Fruit fly (Drosophila melanogaster) whole organism, embryonic: Measurements from ENCODE around the gene mwh.

Experiments
- ATbp ChIP-seq: fragments of 200-800 bp; sonication (Bioruptor generic); optimal IDR thresholded peaks from 2 replicates; lab custom pipeline; 2017; ENCODE audit warnings: missing biosample characterization, mild to moderate bottlenecking, missing genetic modification characterization, missing genetic modification reagents
- B-H1 ChIP-seq: fragments of 200-800 bp; sonication (Bioruptor generic); IDR thresholded peaks from 3 replicates; pipeline ENCODE4 v1.3.6; 2022; ENCODE audit warnings: missing biosample characterization, missing genetic modification characterization
- CG11247 ChIP-seq: fragments of 200-800 bp; sonication (Bioruptor generic); IDR thresholded peaks from 2 replicates; pipeline ENCODE4 v1.3.6; 2022; ENCODE audit warnings: missing biosample characterization, missing genetic modification characterization
- CG11398 ChIP-seq: fragments of 200-800 bp; sonication (Bioruptor generic); optimal IDR thresholded peaks from 2 replicates; lab custom pipeline; 2016; ENCODE audit warnings: missing biosample characterization, missing genetic modification characterization
- CG11695 ChIP-seq: fragments of 200-800 bp; sonication (Bioruptor generic); IDR thresholded peaks from 3 replicates; pipeline ENCODE4 v1.3.6; 2022; ENCODE audit warnings: missing biosample characterization, missing genetic modification characterization
- CG15514 ChIP-seq: fragments of 200-800 bp; sonication (Bioruptor generic); optimal IDR thresholded peaks from 3 replicates; lab custom pipeline; 2017; ENCODE audit warnings: missing biosample characterization, missing genetic modification characterization, mild to moderate bottlenecking, moderate library complexity, missing genetic modification reagents
- CG16779 ChIP-seq: fragments of 200-800 bp; sonication (Bioruptor generic); IDR thresholded peaks from 2 replicates; pipeline ENCODE4 v1.3.6; 2022; ENCODE audit warnings: missing biosample characterization, missing genetic modification characterization
- CG3163 ChIP-seq: fragments of 200-800 bp; sonication (Bioruptor generic); optimal IDR thresholded peaks from 3 replicates; lab custom pipeline; 2016; ENCODE audit warnings: missing biosample characterization, missing genetic modification characterization
- CG32772 ChIP-seq: fragments of 200-800 bp; sonication (Bioruptor generic); IDR thresholded peaks from 2 replicates; pipeline ENCODE4 v1.3.6; 2022; ENCODE audit warnings: missing biosample characterization, missing genetic modification characterization
- CG4360 ChIP-seq: fragments of 200-800 bp; sonication (Bioruptor generic); IDR thresholded peaks from 2 replicates; pipeline ENCODE4 v1.3.6; 2022; ENCODE audit warnings: missing biosample characterization, missing genetic modification characterization
- CG43689 ChIP-seq: fragments of 200-800 bp; sonication (Bioruptor generic); IDR thresholded peaks from 2 replicates; pipeline ENCODE4 v1.3.6; 2022; ENCODE audit warnings: missing biosample characterization, missing genetic modification characterization
- CG4424 ChIP-seq: fragments of 200-800 bp; sonication (Bioruptor generic); optimal IDR thresholded peaks from 3 replicates; lab custom pipeline; 2016; ENCODE audit warnings: missing biosample characterization, missing genetic modification characterization
- CG4854 ChIP-seq: fragments of 200-800 bp; sonication (Bioruptor generic); optimal IDR thresholded peaks from 2 replicates; lab custom pipeline; 2016; ENCODE audit warnings: missing biosample characterization, missing genetic modification characterization, inconsistent platforms
- CG6854 ChIP-seq: fragments of 200-800 bp; sonication (Bioruptor generic); optimal IDR thresholded peaks from 3 replicates; lab custom pipeline; 2017; ENCODE audit warnings: missing biosample characterization, mild to moderate bottlenecking, missing genetic modification characterization
- CG8478 ChIP-seq: fragments of >200 bp; optimal IDR thresholded peaks from 2 replicates; lab custom pipeline; 2018
- Elba2 ChIP-seq: fragments of 200-800 bp; sonication (Bioruptor generic); optimal IDR thresholded peaks from 3 replicates; lab custom pipeline; 2016; ENCODE audit warnings: missing biosample characterization, missing genetic modification characterization
- HHEX ChIP-seq: fragments of 200-800 bp; sonication (Bioruptor generic); optimal IDR thresholded peaks from 3 replicates; lab custom pipeline; 2017; ENCODE audit warnings: missing biosample characterization, mild to moderate bottlenecking, missing genetic modification characterization, missing genetic modification reagents
- HLH4C ChIP-seq: fragments of 200-800 bp; sonication (Bioruptor generic); IDR thresholded peaks from 3 replicates; pipeline ENCODE4 v1.3.6; 2022; ENCODE audit warnings: missing biosample characterization, missing genetic modification characterization; ENCODE audit not compliant: partially characterized antibody
- HmgZ ChIP-seq: fragments of 200-800 bp; sonication (Bioruptor generic); optimal IDR thresholded peaks from 2 replicates; lab custom pipeline; 2018; ENCODE audit warnings: missing biosample characterization, mild to moderate bottlenecking, missing genetic modification characterization
- Max ChIP-seq: fragments of 200-800 bp; sonication (Bioruptor generic); optimal IDR thresholded peaks from 2 replicates; lab custom pipeline; 2016; ENCODE audit warnings: missing biosample characterization, mild to moderate bottlenecking, missing genetic modification characterization
- NC2β ChIP-seq: fragments of 200-800 bp; sonication (Bioruptor generic); optimal IDR thresholded peaks from 2 replicates; lab custom pipeline; 2016; ENCODE audit warnings: missing biosample characterization, missing genetic modification characterization
- NK7.1 ChIP-seq: fragments of 200-800 bp; sonication (Bioruptor generic); optimal IDR thresholded peaks from 3 replicates; lab custom pipeline; 2016; ENCODE audit warnings: missing biosample characterization, missing genetic modification characterization
- Neu2 ChIP-seq: fragments of 200-800 bp; sonication (Bioruptor generic); optimal IDR thresholded peaks from 3 replicates; lab custom pipeline; 2016; ENCODE audit warnings: missing biosample characterization, missing genetic modification characterization, borderline replicate concordance
- Nf-YB ChIP-seq: fragments of 200-800 bp; sonication (Bioruptor generic); optimal IDR thresholded peaks from 3 replicates; lab custom pipeline; 2019; ENCODE audit warnings: missing biosample characterization, mild to moderate bottlenecking, missing genetic modification characterization, moderate library complexity
- Opbp ChIP-seq: fragments of 200-800 bp; sonication (Bioruptor generic); IDR thresholded peaks from 3 replicates; pipeline ENCODE4 v1.3.6; 2022; ENCODE audit warnings: missing biosample characterization, missing genetic modification characterization; ENCODE audit not compliant: partially characterized antibody
- PHDP ChIP-seq: fragments of 200-800 bp; sonication (Bioruptor generic); optimal IDR thresholded peaks from 3 replicates; lab custom pipeline; 2018; ENCODE audit warnings: missing biosample characterization, mild to moderate bottlenecking, missing genetic modification characterization, moderate library complexity
- Xrp1 ChIP-seq: fragments of 200-800 bp; sonication (Bioruptor generic); IDR thresholded peaks from 2 replicates; pipeline ENCODE4 v1.3.6; 2022; ENCODE audit warnings: missing biosample characterization, missing genetic modification characterization
- bcd ChIP-seq: fragments of 200-800 bp; sonication (Bioruptor generic); optimal IDR thresholded peaks from 2 replicates; lab custom pipeline; 2017; ENCODE audit warnings: missing biosample characterization, mild to moderate bottlenecking, missing genetic modification characterization
- bowl ChIP-seq: fragments of 200-800 bp; sonication (Bioruptor generic); IDR thresholded peaks from 2 replicates; pipeline ENCODE4 v1.3.6; 2022; ENCODE audit warnings: missing biosample characterization, missing genetic modification characterization
- bsh ChIP-seq, 2 experiments: fragments of 200-800 bp; sonication (Bioruptor generic); optimal IDR thresholded peaks; 2 replicates each; lab custom pipeline; 2017 to 2018; ENCODE audit warnings: mild to moderate bottlenecking in 2 of 2, missing biosample characterization in 2 of 2, missing genetic modification characterization in 2 of 2, moderate library complexity in 1 of 2
- cato ChIP-seq: fragments of 200-800 bp; sonication (Bioruptor generic); optimal IDR thresholded peaks from 2 replicates; lab custom pipeline; 2016; ENCODE audit warnings: missing biosample characterization, missing genetic modification characterization, borderline replicate concordance
- crp ChIP-seq, 2 experiments: fragments of 200-800 bp; sonication (Bioruptor generic); optimal IDR thresholded peaks; 2 replicates in 1 of 2; 3 replicates in 1 of 2; lab custom pipeline; 2017; ENCODE audit warnings: missing biosample characterization in 2 of 2, missing genetic modification characterization in 2 of 2, mild to moderate bottlenecking in 1 of 2, moderate library complexity in 1 of 2
- da ChIP-seq: fragments of 200-800 bp; sonication (Bioruptor generic); optimal IDR thresholded peaks from 2 replicates; lab custom pipeline; 2016; ENCODE audit warnings: missing biosample characterization, missing genetic modification characterization
- emc ChIP-seq: fragments of 200-800 bp; sonication (Bioruptor generic); optimal IDR thresholded peaks from 2 replicates; lab custom pipeline; 2016; ENCODE audit warnings: missing biosample characterization, missing genetic modification characterization
- ems ChIP-seq: fragments of 200-800 bp; sonication (Bioruptor generic); optimal IDR thresholded peaks from 3 replicates; lab custom pipeline; 2016; ENCODE audit warnings: missing biosample characterization, missing genetic modification characterization
- fd96Cb ChIP-seq: fragments of 200-800 bp; sonication (Bioruptor generic); optimal IDR thresholded peaks from 2 replicates; lab custom pipeline; 2018; ENCODE audit warnings: missing biosample characterization, mild to moderate bottlenecking, missing genetic modification characterization, moderate library complexity
- gcm2 ChIP-seq: fragments of 200-800 bp; sonication (Bioruptor generic); optimal IDR thresholded peaks from 2 replicates; lab custom pipeline; 2016; ENCODE audit warnings: missing biosample characterization, missing genetic modification characterization
- grau ChIP-seq: fragments of 200-800 bp; optimal IDR thresholded peaks from 3 replicates; lab custom pipeline; 2019; ENCODE audit warnings: missing biosample characterization, mild to moderate bottlenecking, missing genetic modification characterization, moderate library complexity
- otp ChIP-seq: fragments of 200-800 bp; sonication (Bioruptor generic); IDR thresholded peaks from 3 replicates; pipeline ENCODE4, ENCODE4 v1.3.6; 2022; ENCODE audit warnings: missing biosample characterization, missing genetic modification characterization
- peb ChIP-seq: fragments of 200-800 bp; sonication (Bioruptor generic); IDR thresholded peaks from 2 replicates; pipeline ENCODE4 v1.3.6; 2022; ENCODE audit warnings: missing biosample characterization, missing genetic modification characterization
- slp2 ChIP-seq: fragments of 200-800 bp; sonication (Bioruptor generic); optimal IDR thresholded peaks from 2 replicates; lab custom pipeline; 2016; ENCODE audit warnings: missing biosample characterization, missing genetic modification characterization
- ssp ChIP-seq: fragments of 200-800 bp; sonication (Bioruptor generic); IDR thresholded peaks from 2 replicates; pipeline ENCODE4 v1.3.6; 2022; ENCODE audit warnings: missing biosample characterization, missing genetic modification characterization
- stc ChIP-seq: fragments of 200-800 bp; sonication (Bioruptor generic); IDR thresholded peaks from 2 replicates; pipeline ENCODE4 v1.3.6; 2022; ENCODE audit warnings: missing biosample characterization, missing genetic modification characterization
- trh ChIP-seq: fragments of 200-800 bp; sonication (Bioruptor generic); optimal IDR thresholded peaks from 2 replicates; lab custom pipeline; 2016; ENCODE audit warnings: missing biosample characterization, missing genetic modification characterization
- unpg ChIP-seq: fragments of 200-800 bp; sonication (Bioruptor generic); optimal IDR thresholded peaks from 3 replicates; lab custom pipeline; 2018; ENCODE audit warnings: missing biosample characterization, mild to moderate bottlenecking, missing genetic modification characterization, moderate library complexity
- vnd ChIP-seq: fragments of 200-800 bp; sonication (Bioruptor generic); IDR thresholded peaks from 3 replicates; pipeline ENCODE4 v1.3.6; 2022; ENCODE audit warnings: missing biosample characterization, missing genetic modification characterization; ENCODE audit not compliant: partially characterized antibody
- wdn ChIP-seq: fragments of 200-800 bp; sonication (Bioruptor generic); IDR thresholded peaks from 2 replicates; pipeline ENCODE4 v1.3.6; 2022; ENCODE audit warnings: missing biosample characterization, missing genetic modification characterization
- wek ChIP-seq: fragments of 200-800 bp; sonication (Bioruptor generic); optimal IDR thresholded peaks from 3 replicates; lab custom pipeline; 2018; ENCODE audit warnings: missing biosample characterization, mild to moderate bottlenecking, missing genetic modification characterization, moderate library complexity

mwh gene

dm6 chr3L:1204674-1205547, 4.3 kb downstream of the mwh start, which contains the start of gene CG9119 (continued):
- TF ChIP-seq Opbp (GFP tag; lab: Robert Waterston, UW) (no peak), trh (no peak), bsh (GFP tag; optimal IDR thresholded peaks at IDR 0.05; lab: Kevin White, UChicago) (peak in 1 of 2 experiments; percentile 57), CG4424 (GFP tag; lab: Kevin White, UChicago) (peak; percentile 38), stc (no peak), CG11398 (no peak), grau (peak; percentile 95), bowl (GFP tag; lab: Robert Waterston, UW) (no peak), wdn (GFP tag; lab: Robert Waterston, UW) (0 out of 2 replicates have a peak, but pooled peaks have one; percentile 47), ssp (GFP tag; lab: Robert Waterston, UW) (peak; percentile 43), CG16779 (no peak), slp2 (GFP tag; lab: Kevin White, UChicago) (peak; percentile 62), HmgZ (tag; lab: Kevin White, UChicago) (peak; percentile 42), gcm2 (GFP tag; lab: Kevin White, UChicago) (no peak), wek (GFP tag; lab: Kevin White, UChicago) (peak; percentile 7), Max (GFP tag; lab: Kevin White, UChicago) (no peak), CG11695 (GFP tag; lab: Robert Waterston, UW) (peak; percentile 55; the same call in 2 of the 3 replicates), unpg (GFP tag; lab: Kevin White, UChicago) (peak; percentile 53), CG6854 (no peak), HHEX (GFP tag; lab: Kevin White, UChicago) (peak; percentile 75), PHDP (peak; percentile 57), Nf-YB (GFP tag; lab: Kevin White, UChicago) (peak; percentile 10), NK7.1 (GFP tag; lab: Kevin White, UChicago) (no peak), HLH4C (GFP tag; lab: Robert Waterston, UW) (no peak), ems (GFP tag; lab: Kevin White, UChicago) (peak; percentile 35), fd96Cb (tag; lab: Kevin White, UChicago) (peak; percentile 48), CG4360 (GFP tag; lab: Robert Waterston, UW) (no peak), B-H1 (GFP tag; lab: Robert Waterston, UW) (0 out of 3 replicates have a peak, but pooled peaks have one; percentile 30), Xrp1 (0 out of 2 replicates have a peak, but pooled peaks have one; percentile 31), CG8478 (no peak), vnd (GFP tag; lab: Robert Waterston, UW) (no peak), cato (GFP tag; lab: Kevin White, UChicago) (no peak), otp (no peak), NC2β (peak; percentile 27), Elba2 (no peak), CG3163 (GFP tag; lab: Kevin White, UChicago) (peak; percentile 20), CG43689 (no peak), CG4854 (GFP tag; lab: Kevin White, UChicago) (no peak), peb (GFP tag; lab: Robert Waterston, UW) (0 out of 2 replicates have a peak, but pooled peaks have one; percentile 13), Neu2 (GFP tag; lab: Kevin White, UChicago) (no peak), CG15514 (GFP tag; lab: Kevin White, UChicago) (peak; percentile 28), emc (GFP tag; lab: Kevin White, UChicago) (peak; percentile 42), bcd (GFP tag; lab: Kevin White, UChicago) (peak; percentile 73), CG32772 (GFP tag; lab: Robert Waterston, UW) (no peak; the same call in 1 of the 2 replicates), CG11247 (GFP tag; lab: Robert Waterston, UW) (0 out of 2 replicates have a peak, but pooled peaks have one; percentile 10), da (GFP tag; lab: Kevin White, UChicago) (peak; percentile 23), crp (GFP tag; optimal IDR thresholded peaks at IDR 0.05; lab: Kevin White, UChicago) (no peak), ATbp (GFP tag; lab: Kevin White, UChicago) (peak; percentile 35)
